Fruit fly (Drosophila melanogaster) whole organism, embryonic: ENCODE data around the gene egh.
A peak's percentile ranks its signal among the peaks of the same experiment; 100 is the strongest.

Source experiments
- Bdp1 ChIP-seq: fragments of 200-800 bp; sonication (Bioruptor generic); optimal IDR thresholded peaks from 3 replicates; lab custom pipeline; 2016; ENCODE audit warnings: missing biosample characterization, missing genetic modification characterization
- CG10267 ChIP-seq: fragments of 200-800 bp; sonication (Bioruptor generic); optimal IDR thresholded peaks from 2 replicates; lab custom pipeline; 2018; ENCODE audit warnings: missing biosample characterization, mild to moderate bottlenecking, missing genetic modification characterization, moderate library complexity
- CG11504 ChIP-seq: fragments of 200-800 bp; sonication (Bioruptor generic); optimal IDR thresholded peaks from 3 replicates; lab custom pipeline; 2019; ENCODE audit warnings: missing biosample characterization, mild to moderate bottlenecking, missing genetic modification characterization, moderate library complexity
- CG14050 ChIP-seq: fragments of 200-800 bp; sonication (Bioruptor generic); IDR thresholded peaks from 3 replicates; pipeline ENCODE4 v1.3.6; 2022; ENCODE audit warnings: missing biosample characterization, missing genetic modification characterization
- CG15514 ChIP-seq: fragments of 200-800 bp; sonication (Bioruptor generic); optimal IDR thresholded peaks from 3 replicates; lab custom pipeline; 2017; ENCODE audit warnings: missing biosample characterization, missing genetic modification characterization, mild to moderate bottlenecking, moderate library complexity, missing genetic modification reagents
- CG1602 ChIP-seq: fragments of 200-800 bp; sonication (Bioruptor generic); optimal IDR thresholded peaks from 3 replicates; lab custom pipeline; 2016; ENCODE audit warnings: missing biosample characterization, missing genetic modification characterization
- CG17328 ChIP-seq: fragments of 200-800 bp; sonication (Bioruptor generic); IDR thresholded peaks from 2 replicates; pipeline ENCODE4 v1.3.6; 2022; ENCODE audit warnings: missing biosample characterization, missing genetic modification characterization
- CG17912 ChIP-seq: fragments of 200-800 bp; sonication (Bioruptor generic); optimal IDR thresholded peaks from 2 replicates; lab custom pipeline; 2018; ENCODE audit warnings: missing biosample characterization, mild to moderate bottlenecking, missing genetic modification characterization
- CG18764 ChIP-seq: fragments of 200-800 bp; sonication (Bioruptor generic); optimal IDR thresholded peaks from 3 replicates; lab custom pipeline; 2016; ENCODE audit warnings: missing biosample characterization, missing genetic modification characterization
- CG2889 ChIP-seq: fragments of 200-800 bp; sonication (Bioruptor generic); IDR thresholded peaks from 3 replicates; pipeline ENCODE4 v1.3.6; 2022; ENCODE audit warnings: missing biosample characterization, missing genetic modification characterization
- CG33557 ChIP-seq: fragments of 200-800 bp; sonication (Bioruptor generic); optimal IDR thresholded peaks from 2 replicates; lab custom pipeline; 2019; ENCODE audit warnings: missing biosample characterization, mild to moderate bottlenecking, missing genetic modification characterization, moderate library complexity
- CG4360 ChIP-seq: fragments of 200-800 bp; sonication (Bioruptor generic); IDR thresholded peaks from 2 replicates; pipeline ENCODE4 v1.3.6; 2022; ENCODE audit warnings: missing biosample characterization, missing genetic modification characterization
- CG43689 ChIP-seq: fragments of 200-800 bp; sonication (Bioruptor generic); IDR thresholded peaks from 2 replicates; pipeline ENCODE4 v1.3.6; 2022; ENCODE audit warnings: missing biosample characterization, missing genetic modification characterization
- CG6683 ChIP-seq: fragments of 200-800 bp; sonication (Bioruptor generic); optimal IDR thresholded peaks from 2 replicates; lab custom pipeline; 2017; ENCODE audit warnings: missing biosample characterization, mild to moderate bottlenecking, missing genetic modification characterization, missing genetic modification reagents
- CG6689 ChIP-seq: fragments of 200-800 bp; sonication (Bioruptor generic); IDR thresholded peaks from 2 replicates; pipeline ENCODE4 v1.3.6; 2022; ENCODE audit warnings: missing biosample characterization, missing genetic modification characterization
- CG7839 ChIP-seq: fragments of 200-800 bp; sonication (Bioruptor generic); optimal IDR thresholded peaks from 3 replicates; lab custom pipeline; 2018; ENCODE audit warnings: missing biosample characterization, mild to moderate bottlenecking, missing genetic modification characterization, moderate library complexity
- CG8478 ChIP-seq: fragments of >200 bp; optimal IDR thresholded peaks from 2 replicates; lab custom pipeline; 2018
- Fer3 ChIP-seq: fragments of 200-800 bp; sonication (Bioruptor generic); optimal IDR thresholded peaks from 2 replicates; lab custom pipeline; 2018; ENCODE audit warnings: missing biosample characterization, mild to moderate bottlenecking, missing genetic modification characterization, moderate library complexity
- HLHmδ ChIP-seq: fragments of 200-800 bp; sonication (Bioruptor generic); optimal IDR thresholded peaks from 2 replicates; lab custom pipeline; 2018; ENCODE audit warnings: missing biosample characterization, mild to moderate bottlenecking, missing genetic modification characterization, moderate library complexity
- Hr51 ChIP-seq, 2 experiments: fragments of 200-800 bp; sonication (Bioruptor generic); optimal IDR thresholded peaks; 2 replicates in 1 of 2; 3 replicates in 1 of 2; lab custom pipeline; 2016 to 2018; ENCODE audit warnings: missing biosample characterization in 2 of 2, missing genetic modification characterization in 2 of 2, mild to moderate bottlenecking in 1 of 2, moderate library complexity in 1 of 2
- Jarid2 ChIP-seq: fragments of 200-800 bp; sonication (Bioruptor generic); optimal IDR thresholded peaks from 3 replicates; lab custom pipeline; 2017; ENCODE audit warnings: mild to moderate bottlenecking, missing biosample characterization, missing genetic modification reagents, missing genetic modification characterization
- Med ChIP-seq: fragments of 200-800 bp; sonication (Bioruptor generic); peaks from one replicate; lab custom pipeline; 2016; ENCODE audit warnings: missing biosample characterization, missing genetic modification characterization, mild to moderate bottlenecking, inconsistent platforms, moderate library complexity
- Optix ChIP-seq: fragments of 200-800 bp; sonication (Bioruptor generic); IDR thresholded peaks from 3 replicates; pipeline ENCODE4 v1.3.6; 2022; ENCODE audit warnings: missing biosample characterization, missing genetic modification characterization
- Ptx1 ChIP-seq: fragments of 200-800 bp; sonication (Bioruptor generic); IDR thresholded peaks from 2 replicates; pipeline ENCODE4 v1.3.6; 2022; ENCODE audit warnings: missing biosample characterization, missing genetic modification characterization
- Ssrp ChIP-seq: fragments of 200-800 bp; sonication (Bioruptor generic); optimal IDR thresholded peaks from 2 replicates; lab custom pipeline; 2018; ENCODE audit warnings: missing biosample characterization, mild to moderate bottlenecking, missing genetic modification characterization, moderate library complexity
- YL-1 ChIP-seq: fragments of 200-800 bp; sonication (Bioruptor generic); optimal IDR thresholded peaks from 3 replicates; lab custom pipeline; 2017; ENCODE audit warnings: missing biosample characterization, mild to moderate bottlenecking, missing genetic modification characterization
- az2 ChIP-seq: fragments of 200-800 bp; sonication (Bioruptor generic); optimal IDR thresholded peaks from 3 replicates; lab custom pipeline; 2016; ENCODE audit warnings: missing biosample characterization, missing genetic modification characterization
- cas ChIP-seq: fragments of 200-800 bp; sonication (Bioruptor generic); IDR thresholded peaks from 2 replicates; pipeline ENCODE4 v1.3.6; 2022; ENCODE audit warnings: missing biosample characterization, missing genetic modification characterization
- cg ChIP-seq: fragments of 200-800 bp; sonication (Bioruptor generic); optimal IDR thresholded peaks from 3 replicates; lab custom pipeline; 2019; ENCODE audit warnings: missing biosample characterization, mild to moderate bottlenecking, missing genetic modification characterization, moderate library complexity
- chif ChIP-seq, 2 experiments: fragments of 200-800 bp; sonication (Bioruptor generic); optimal IDR thresholded peaks; 3 replicates each; lab custom pipeline; 2016; ENCODE audit warnings: missing biosample characterization in 2 of 2, missing genetic modification characterization in 2 of 2
- chm ChIP-seq: fragments of 200-800 bp; sonication (Bioruptor generic); IDR thresholded peaks from 2 replicates; pipeline ENCODE4 v1.3.6; 2022; ENCODE audit warnings: missing biosample characterization, missing genetic modification characterization
- disco-r ChIP-seq: fragments of 200-800 bp; sonication (Bioruptor generic); optimal IDR thresholded peaks from 2 replicates; lab custom pipeline; 2016; ENCODE audit warnings: missing biosample characterization, missing genetic modification characterization
- dmrt11E ChIP-seq: fragments of 200-800 bp; sonication (Bioruptor generic); optimal IDR thresholded peaks from 3 replicates; lab custom pipeline; 2018; ENCODE audit warnings: missing biosample characterization, mild to moderate bottlenecking, missing genetic modification characterization, moderate library complexity
- dpn ChIP-seq, 2 experiments: fragments of 200-800 bp; sonication (Bioruptor generic); optimal IDR thresholded peaks; 3 replicates each; lab custom pipeline; 2016; ENCODE audit warnings: missing biosample characterization in 2 of 2, missing genetic modification characterization in 2 of 2
- fd96Cb ChIP-seq: fragments of 200-800 bp; sonication (Bioruptor generic); optimal IDR thresholded peaks from 2 replicates; lab custom pipeline; 2018; ENCODE audit warnings: missing biosample characterization, mild to moderate bottlenecking, missing genetic modification characterization, moderate library complexity
- ftz-f1 ChIP-seq: fragments of 200-800 bp; sonication (Bioruptor generic); optimal IDR thresholded peaks from 2 replicates; lab custom pipeline; 2016; ENCODE audit warnings: missing biosample characterization, missing genetic modification characterization
- fu2 ChIP-seq: fragments of 200-800 bp; sonication (Bioruptor generic); optimal IDR thresholded peaks from 2 replicates; lab custom pipeline; 2016; ENCODE audit warnings: missing biosample characterization, missing genetic modification characterization
- insv ChIP-seq, 2 experiments: fragments of 200-800 bp; sonication (Bioruptor generic); optimal IDR thresholded peaks; 3 replicates each; lab custom pipeline; 2016 to 2018; ENCODE audit warnings: missing biosample characterization in 2 of 2, missing genetic modification characterization in 2 of 2
- inv ChIP-seq: fragments of 200-800 bp; sonication (Bioruptor generic); IDR thresholded peaks from 2 replicates; pipeline ENCODE4 v1.3.6; 2022; ENCODE audit warnings: missing biosample characterization, missing genetic modification characterization; ENCODE audit not compliant: partially characterized antibody
- jing ChIP-seq: fragments of 200-800 bp; sonication (Bioruptor generic); optimal IDR thresholded peaks from 2 replicates; lab custom pipeline; 2018; ENCODE audit warnings: missing biosample characterization, mild to moderate bottlenecking, missing genetic modification characterization
- kay ChIP-seq: fragments of 200-800 bp; sonication (Bioruptor generic); optimal IDR thresholded peaks from 2 replicates; lab custom pipeline; 2016; ENCODE audit warnings: missing biosample characterization, missing genetic modification characterization
- klu ChIP-seq: fragments of 200-800 bp; sonication (Bioruptor generic); IDR thresholded peaks from 2 replicates; pipeline ENCODE4 v1.3.6; 2022; ENCODE audit warnings: missing biosample characterization, missing genetic modification characterization
- nerfin-1 ChIP-seq: fragments of 200-800 bp; sonication (Bioruptor generic); optimal IDR thresholded peaks from 3 replicates; lab custom pipeline; 2019; ENCODE audit warnings: missing biosample characterization, mild to moderate bottlenecking, missing genetic modification characterization, moderate library complexity
- org-1 ChIP-seq: fragments of 200-800 bp; sonication (Bioruptor generic); optimal IDR thresholded peaks from 2 replicates; lab custom pipeline; 2017; ENCODE audit warnings: missing biosample characterization, missing genetic modification characterization
- sd ChIP-seq: fragments of 200-800 bp; sonication (Bioruptor generic); optimal IDR thresholded peaks from 3 replicates; lab custom pipeline; 2018; ENCODE audit warnings: missing biosample characterization, mild to moderate bottlenecking, missing genetic modification characterization, moderate library complexity
- seq ChIP-seq: fragments of 200-800 bp; sonication (Bioruptor generic); IDR thresholded peaks from 2 replicates; pipeline ENCODE4 v1.3.6; 2022; ENCODE audit warnings: missing biosample characterization, missing genetic modification characterization
- slbo ChIP-seq: fragments of 200-800 bp; sonication (Bioruptor generic); IDR thresholded peaks from 2 replicates; pipeline ENCODE4 v1.3.6; 2022; ENCODE audit warnings: missing biosample characterization, missing genetic modification characterization
- so ChIP-seq: fragments of 200-800 bp; sonication (Bioruptor generic); IDR thresholded peaks from 3 replicates; pipeline ENCODE4 v1.3.6; 2022; ENCODE audit warnings: missing biosample characterization, missing genetic modification characterization
- sob ChIP-seq: fragments of 200-800 bp; sonication (Bioruptor generic); IDR thresholded peaks from 2 replicates; pipeline ENCODE4 v1.3.6; 2022; ENCODE audit warnings: missing biosample characterization, missing genetic modification characterization
- ssp ChIP-seq: fragments of 200-800 bp; sonication (Bioruptor generic); IDR thresholded peaks from 2 replicates; pipeline ENCODE4 v1.3.6; 2022; ENCODE audit warnings: missing biosample characterization, missing genetic modification characterization
- trem ChIP-seq: fragments of 200-800 bp; optimal IDR thresholded peaks from 3 replicates; lab custom pipeline; 2019; ENCODE audit warnings: missing biosample characterization, mild to moderate bottlenecking, missing genetic modification characterization, moderate library complexity
- yki ChIP-seq: fragments of >200 bp; optimal IDR thresholded peaks from 3 replicates; lab custom pipeline; 2018

egh gene

dm6 chrX:2593753-2594096 is 5.4 kb downstream of the egh start (continued):
- peak; percentile 98 for TF ChIP-seq slbo (GFP tag; lab: Robert Waterston, UW)
- TF ChIP-seq CG17912 (GFP tag; lab: Kevin White, UChicago) = no peak
- TF ChIP-seq ftz-f1 (GFP tag; lab: Kevin White, UChicago) = peak; percentile 39
- TF ChIP-seq Bdp1 (GFP tag; lab: Kevin White, UChicago) = peak; percentile 73
- no peak for TF ChIP-seq insv (GFP tag; optimal IDR thresholded peaks at IDR 0.05; lab: Kevin White, UChicago)
- TF ChIP-seq Fer3 = peak; percentile 93
- peak; percentile 83 for TF ChIP-seq jing (GFP tag; lab: Kevin White, UChicago)
- peak; percentile 90 for TF ChIP-seq CG17328
- TF ChIP-seq Ptx1 (GFP tag; lab: Robert Waterston, UW) = peak; percentile 96
- no peak for TF ChIP-seq Jarid2 (GFP tag; lab: Kevin White, UChicago)
- peak; percentile 91 for TF ChIP-seq CG11504
- peak; percentile 99 for TF ChIP-seq Med (GFP tag; lab: Kevin White, UChicago)
- TF ChIP-seq Optix = peak; percentile 93
- TF ChIP-seq HLHmδ (GFP tag; lab: Kevin White, UChicago) = no peak
- peak; percentile 88 for TF ChIP-seq cas (GFP tag; lab: Robert Waterston, UW)
- peak; percentile 91 for TF ChIP-seq seq (GFP tag; lab: Robert Waterston, UW)
- TF ChIP-seq CG6689 (GFP tag; lab: Robert Waterston, UW) = peak; percentile 94
- peak; percentile 89 for TF ChIP-seq org-1
- peak; percentile 86 to 87 for TF ChIP-seq chif (GFP tag; optimal IDR thresholded peaks at IDR 0.05; lab: Kevin White, UChicago)
- TF ChIP-seq YL-1 = peak; percentile 47
- TF ChIP-seq dpn (GFP tag; optimal IDR thresholded peaks at IDR 0.05; lab: Kevin White, UChicago) = peak; percentile 95
- no peak for TF ChIP-seq CG8478 (lab: Kevin White, UChicago)
- peak; percentile 77 for TF ChIP-seq Ssrp
- TF ChIP-seq CG7839 = peak; percentile 95
- peak; percentile 85 for TF ChIP-seq kay (GFP tag; lab: Kevin White, UChicago)
- TF ChIP-seq inv (GFP tag; lab: Robert Waterston, UW) = no peak
- peak; percentile 94 for TF ChIP-seq so (GFP tag; lab: Robert Waterston, UW)
- TF ChIP-seq CG43689 (GFP tag; lab: Robert Waterston, UW) = peak; percentile 81
- TF ChIP-seq sd (tag; lab: Kevin White, UChicago) = peak; percentile 73
- TF ChIP-seq disco-r (GFP tag; lab: Kevin White, UChicago) = peak; percentile 64
- TF ChIP-seq sob (GFP tag; lab: Robert Waterston, UW) = peak; percentile 97
- TF ChIP-seq chm (GFP tag; lab: Robert Waterston, UW) = peak; percentile 86; the same call in 1 of the 2 replicates
- peak; percentile 66 for TF ChIP-seq nerfin-1
- TF ChIP-seq CG14050 = peak; percentile 88
- peak; percentile 82 for TF ChIP-seq CG1602
- peak; percentile 14 for TF ChIP-seq trem (tag; lab: Kevin White, UChicago)
- no peak for TF ChIP-seq yki (lab: Kevin White, UChicago)
- TF ChIP-seq CG4360 (GFP tag; lab: Robert Waterston, UW) = peak; percentile 67
- peak; percentile 60 for TF ChIP-seq CG10267
- no peak for TF ChIP-seq cg (GFP tag; lab: Kevin White, UChicago)
- peak; percentile 87 for TF ChIP-seq klu (GFP tag; lab: Robert Waterston, UW)
- TF ChIP-seq ssp = peak; percentile 86
- peak; percentile 87 for TF ChIP-seq az2 (GFP tag; lab: Kevin White, UChicago)
- peak; percentile 90 for TF ChIP-seq CG15514
- peak; percentile 93 for TF ChIP-seq CG2889
- peak; percentile 85 for TF ChIP-seq fd96Cb
- peak; percentile 87 for TF ChIP-seq fu2 (GFP tag; lab: Kevin White, UChicago)
- TF ChIP-seq Hr51 (GFP tag; optimal IDR thresholded peaks at IDR 0.05; lab: Kevin White, UChicago) = peak; percentile 81 to 88
- peak; percentile 82 for TF ChIP-seq CG6683 (GFP tag; lab: Kevin White, UChicago)
- peak; percentile 76 for TF ChIP-seq CG18764 (GFP tag; lab: Kevin White, UChicago)
- TF ChIP-seq CG33557 (GFP tag; lab: Kevin White, UChicago) = no peak
- TF ChIP-seq dmrt11E (tag; lab: Kevin White, UChicago) = peak; percentile 51
